Fruit fly (Drosophila melanogaster): Measurements from ENCODE around the gene PolrMT.
A peak's percentile ranks its signal among the peaks of the same experiment; 100 is the strongest.

The PolrMT gene

dm6 chr2L:1070941-1071340, 37.2 kb downstream of the PolrMT start (continued):
- TF ChIP-seq corto (GFP tag; optimal IDR thresholded peaks at IDR 0.05): no peak
- peak; percentile 1 for TF ChIP-seq CG6254 (GFP tag; optimal IDR thresholded peaks at IDR 0.05)
- no peak for TF ChIP-seq lola (GFP tag; optimal IDR thresholded peaks at IDR 0.05)
- TF ChIP-seq CG11093 (GFP tag; IDR thresholded peaks at IDR 0.05): peak; percentile 36; the same call in 1 of the 3 replicates
- TF ChIP-seq CG1529 (GFP tag; optimal IDR thresholded peaks at IDR 0.05): no peak
- TF ChIP-seq crol (GFP tag; IDR thresholded peaks at IDR 0.05): no peak; the same call in 1 of the 2 replicates
- TF ChIP-seq ERR (GFP tag; optimal IDR thresholded peaks at IDR 0.05): no peak
- no peak for TF ChIP-seq tap (tag; optimal IDR thresholded peaks at IDR 0.05)
- no peak for TF ChIP-seq CG5180 (GFP tag; optimal IDR thresholded peaks at IDR 0.05)
- peak; percentile 62 for TF ChIP-seq vvl (GFP tag; IDR thresholded peaks at IDR 0.05)
- TF ChIP-seq fru (optimal IDR thresholded peaks at IDR 0.05): no peak
- TF ChIP-seq CG9932 (GFP tag; IDR thresholded peaks at IDR 0.05): peak; percentile 61
- TF ChIP-seq CG11456 (GFP tag; IDR thresholded peaks at IDR 0.05): peak; percentile 72; the same call in 1 of the 3 replicates
- TF ChIP-seq CG10543 (GFP tag; optimal IDR thresholded peaks at IDR 0.05): peak; percentile 4
- TF ChIP-seq CG2116 (GFP tag; optimal IDR thresholded peaks at IDR 0.05): no peak
- TF ChIP-seq CG14014 (GFP tag; IDR thresholded peaks at IDR 0.05): peak; percentile 53; the same call in 1 of the 2 replicates
- peak; percentile 49 for TF ChIP-seq CG10366 (GFP tag; IDR thresholded peaks at IDR 0.05)

DNA sequence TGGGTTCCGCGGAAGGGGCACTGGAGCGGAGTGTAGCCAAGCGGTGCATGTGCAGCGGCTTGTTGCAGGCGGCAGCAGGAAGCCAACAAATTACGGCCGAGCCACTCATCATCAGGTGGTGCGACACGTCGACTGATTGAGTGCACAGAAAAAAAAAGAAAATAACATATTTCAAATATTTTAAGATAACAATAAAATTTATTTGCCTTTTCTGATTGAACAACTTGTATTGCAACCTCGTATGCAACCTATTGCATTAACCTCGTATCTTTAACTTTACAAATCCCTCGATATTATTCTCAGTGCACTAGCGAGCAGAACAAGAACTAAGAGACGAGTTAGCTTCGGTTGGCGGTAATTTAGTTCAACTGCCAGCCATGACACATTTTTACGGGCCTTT, 37.8 kb downstream of the PolrMT start:
- TF ChIP-seq CG15696 (tag; optimal IDR thresholded peaks at IDR 0.05) (peak; percentile 37), CG6813 (GFP tag; optimal IDR thresholded peaks at IDR 0.05) (peak; percentile 4), Hr39 (optimal IDR thresholded peaks at IDR 0.05) (no peak), CG17328 (GFP tag; IDR thresholded peaks at IDR 0.05) (peak; percentile 51), Sox102F (GFP tag; optimal IDR thresholded peaks at IDR 0.05) (peak; percentile 41), CG14965 (GFP tag; optimal IDR thresholded peaks at IDR 0.05; ENCODE audit: borderline replicate concordance) (no peak), Asciz (GFP tag; optimal IDR thresholded peaks at IDR 0.05) (peak; percentile 6), D19A (tag; optimal IDR thresholded peaks at IDR 0.05) (peak; percentile 1), Hsf (GFP tag; optimal IDR thresholded peaks at IDR 0.05) (peak; percentile 5), al (GFP tag; IDR thresholded peaks at IDR 0.05) (no peak), HmgZ (tag; optimal IDR thresholded peaks at IDR 0.05) (no peak), CG2875 (GFP tag; optimal IDR thresholded peaks at IDR 0.05) (peak; percentile 34), nau (GFP tag; optimal IDR thresholded peaks at IDR 0.05) (no peak), Blimp-1 (GFP tag; optimal IDR thresholded peaks at IDR 0.05) (peak; percentile 64), CG7839 (tag; optimal IDR thresholded peaks at IDR 0.05) (peak; percentile 39), CG32772 (GFP tag; IDR thresholded peaks at IDR 0.05) (peak; percentile 41; the same call in 1 of the 2 replicates), H15 (GFP tag; IDR thresholded peaks at IDR 0.05) (0 out of 3 replicates have a peak, but pooled peaks have one; percentile 31), CG10267 (tag; optimal IDR thresholded peaks at IDR 0.05) (peak; percentile 15), CG1647 (GFP tag; optimal IDR thresholded peaks at IDR 0.05) (no peak), chif (GFP tag; optimal IDR thresholded peaks at IDR 0.05) (peak; percentile 20 to 31), phol (tag; optimal IDR thresholded peaks at IDR 0.05) (peak; percentile 58), PHDP (tag; optimal IDR thresholded peaks at IDR 0.05) (peak; percentile 18), CG33557 (GFP tag; optimal IDR thresholded peaks at IDR 0.05) (peak; percentile 8), CG13775 (GFP tag; optimal IDR thresholded peaks at IDR 0.05) (peak; percentile 43), CG17359 (tag; optimal IDR thresholded peaks at IDR 0.05) (peak; percentile 29), MBD-R2 (GFP tag; IDR thresholded peaks at IDR 0.05) (peak; percentile 11; the same call in 1 of the 2 replicates), Ptx1 (GFP tag; IDR thresholded peaks at IDR 0.05) (peak; percentile 26; the same call in 1 of the 2 replicates), CG14710 (tag; optimal IDR thresholded peaks at IDR 0.05) (peak; percentile 56), D (optimal IDR thresholded peaks at IDR 0.05) (no peak), D (GFP tag; optimal IDR thresholded peaks at IDR 0.05) (peak; percentile 4), Med (GFP tag) (peak; percentile 72), ro (GFP tag; IDR thresholded peaks at IDR 0.05) (no peak), CG13424 (tag; optimal IDR thresholded peaks at IDR 0.05) (peak; percentile 14)
